Fruit fly (Drosophila melanogaster) whole organism: Measurements from ENCODE around the gene Srlp.

Source experiments
- Dll ChIP-seq: fragments of >200 bp; optimal IDR thresholded peaks from 2 replicates; lab custom pipeline; 2017
- EcR ChIP-seq, 2 experiments: fragments of >200 bp; optimal IDR thresholded peaks; 2 replicates each; lab custom pipeline; 2017; ENCODE audit warnings: missing biosample characterization in 2 of 2, missing genetic modification characterization in 2 of 2, missing genetic modification reagents in 2 of 2
- pan ChIP-seq: fragments of >200 bp; optimal IDR thresholded peaks from 2 replicates; lab custom pipeline; 2017
- psq ChIP-seq: fragments of >200 bp; optimal IDR thresholded peaks from 2 replicates; lab custom pipeline; 2017
- usp ChIP-seq: fragments of >200 bp; optimal IDR thresholded peaks from 2 replicates; lab custom pipeline; 2017; ENCODE audit warnings: missing biosample characterization, missing genetic modification characterization, mixed read lengths

DNA sequence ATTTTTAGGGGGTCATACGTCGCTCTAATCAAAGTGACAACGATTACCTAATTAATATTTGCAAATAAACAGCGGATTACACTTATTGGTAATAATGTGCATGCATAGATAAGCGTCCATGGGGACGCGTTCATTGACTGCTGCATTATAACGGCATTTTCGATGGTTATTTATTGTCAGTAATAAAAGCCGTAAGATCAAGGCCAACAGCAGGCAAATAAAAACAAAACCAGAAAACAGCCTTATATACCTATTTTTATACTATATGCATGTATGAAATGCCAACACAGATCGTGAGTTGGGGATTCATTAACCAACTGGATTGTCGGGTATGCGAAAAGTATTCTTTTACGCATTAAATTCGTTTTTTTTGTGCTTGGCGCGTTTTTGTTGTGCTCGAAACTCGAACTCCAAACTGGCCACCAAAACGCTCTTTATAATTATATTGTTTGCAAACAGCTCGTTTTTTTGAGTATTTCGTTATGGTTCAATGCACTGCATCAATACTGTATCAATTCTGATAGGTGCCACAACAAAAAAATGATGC lies 16.9 kb downstream of the Srlp start:
- TF ChIP-seq Dll (no peak), usp (GFP tag; lab: Kevin White, UChicago) (no peak), pan (no peak), EcR (GFP tag; optimal IDR thresholded peaks at IDR 0.05; lab: Kevin White, UChicago) (no peak), psq (lab: Kevin White, UChicago) (no peak)
